Fruit fly (Drosophila melanogaster) whole organism: ENCODE results near the gene CG34462.

Experiments
- CG8478 ChIP-seq: fragments of >200 bp; optimal IDR thresholded peaks from 2 replicates; lab custom pipeline; 2018; ENCODE audit warnings: inconsistent platforms
- Dll ChIP-seq: fragments of >200 bp; optimal IDR thresholded peaks from 2 replicates; lab custom pipeline; 2017
- EcR ChIP-seq, 2 experiments: fragments of >200 bp; optimal IDR thresholded peaks; 2 replicates each; lab custom pipeline; 2017; ENCODE audit warnings: missing biosample characterization in 2 of 2, missing genetic modification characterization in 2 of 2, missing genetic modification reagents in 2 of 2
- pan ChIP-seq: fragments of >200 bp; optimal IDR thresholded peaks from 2 replicates; lab custom pipeline; 2017
- psq ChIP-seq: fragments of >200 bp; optimal IDR thresholded peaks from 2 replicates; lab custom pipeline; 2017
- usp ChIP-seq: fragments of >200 bp; optimal IDR thresholded peaks from 2 replicates; lab custom pipeline; 2017; ENCODE audit warnings: missing biosample characterization, missing genetic modification characterization, mixed read lengths

The CG34462 gene

dm6 chr3L:8358776-8359455 lies 30.5 kb downstream of the CG34462 start:
- TF ChIP-seq pan (lab: Kevin White, UChicago), result no peak
- no peak for TF ChIP-seq psq (lab: Kevin White, UChicago)
- TF ChIP-seq CG8478 (lab: Kevin White, UChicago), result no peak

- TF ChIP-seq psq (lab: Kevin White, UChicago) (no peak), EcR (GFP tag; optimal IDR thresholded peaks at IDR 0.05; lab: Kevin White, UChicago) (no peak), Dll (lab: Kevin White, UChicago) (no peak), CG8478 (lab: Kevin White, UChicago) (no peak), pan (lab: Kevin White, UChicago) (no peak), usp (no peak)
These were observed 31.8 kb downstream of the CG34462 start for dm6 chr3L:8360063-8360642.

dm6 chr3L:8360643-8361110 lies 32.3 kb downstream of the CG34462 start, which contains the start of gene Idh:
TSS of gene Idh (minus strand) at chr3L:8360906.
- no peak for TF ChIP-seq EcR (GFP tag; optimal IDR thresholded peaks at IDR 0.05; lab: Kevin White, UChicago)
- TF ChIP-seq CG8478 (lab: Kevin White, UChicago), result no peak
- no peak for TF ChIP-seq usp
- TF ChIP-seq psq (lab: Kevin White, UChicago), result no peak
- TF ChIP-seq pan (lab: Kevin White, UChicago), result no peak
- no peak for TF ChIP-seq Dll (lab: Kevin White, UChicago)

dm6 chr3L:8363266-8363665 lies 34.9 kb downstream of the CG34462 start:
- TF ChIP-seq CG8478 (lab: Kevin White, UChicago) (no peak), EcR (GFP tag; optimal IDR thresholded peaks at IDR 0.05; lab: Kevin White, UChicago) (no peak), Dll (lab: Kevin White, UChicago) (no peak), psq (lab: Kevin White, UChicago) (no peak), pan (lab: Kevin White, UChicago) (no peak), usp (no peak)

dm6 chr3L:8368694-8369344 lies 40.4 kb downstream of the CG34462 start:
- TF ChIP-seq Dll (lab: Kevin White, UChicago) (no peak), pan (lab: Kevin White, UChicago) (no peak), psq (lab: Kevin White, UChicago) (no peak), CG8478 (lab: Kevin White, UChicago) (no peak), EcR (GFP tag; optimal IDR thresholded peaks at IDR 0.05; lab: Kevin White, UChicago) (peak in 1 of 2 experiments; percentile 9), usp (no peak)

- TF ChIP-seq EcR (GFP tag; optimal IDR thresholded peaks at IDR 0.05; lab: Kevin White, UChicago) (no peak), psq (lab: Kevin White, UChicago) (no peak), Dll (lab: Kevin White, UChicago) (no peak), usp (no peak), pan (lab: Kevin White, UChicago) (no peak), CG8478 (lab: Kevin White, UChicago) (no peak)
These were observed 41.1 kb downstream of the CG34462 start for dm6 chr3L:8369456-8369855.

dm6 chr3L:8370922-8371321 lies 42.5 kb downstream of the CG34462 start:
- TF ChIP-seq CG8478 (lab: Kevin White, UChicago) (no peak), usp (no peak), Dll (lab: Kevin White, UChicago) (no peak), psq (lab: Kevin White, UChicago) (no peak), pan (lab: Kevin White, UChicago) (no peak), EcR (GFP tag; optimal IDR thresholded peaks at IDR 0.05; lab: Kevin White, UChicago) (no peak)

- TF ChIP-seq usp (no peak), Dll (lab: Kevin White, UChicago) (no peak)
These were observed 43.2 kb downstream of the CG34462 start for dm6 chr3L:8371538-8371937.

dm6 chr3L:8372035-8372434 lies 43.7 kb downstream of the CG34462 start, which contains the start of gene ImpE1:
TSS of gene ImpE1 (plus strand) at chr3L:8372405.
- TF ChIP-seq usp (no peak), psq (lab: Kevin White, UChicago) (no peak), Dll (lab: Kevin White, UChicago) (peak; percentile 2), CG8478 (lab: Kevin White, UChicago) (no peak)

dm6 chr3L:8374107-8374506 lies 45.7 kb downstream of the CG34462 start:
- TF ChIP-seq usp, result no peak
- TF ChIP-seq psq (lab: Kevin White, UChicago), result no peak
- no peak for TF ChIP-seq pan (lab: Kevin White, UChicago)
- TF ChIP-seq EcR (GFP tag; optimal IDR thresholded peaks at IDR 0.05; lab: Kevin White, UChicago), result no peak
- no peak for TF ChIP-seq CG8478 (lab: Kevin White, UChicago)
- no peak for TF ChIP-seq Dll (lab: Kevin White, UChicago)

dm6 chr3L:8379161-8379560 lies 50.8 kb downstream of the CG34462 start:
- TF ChIP-seq CG8478 (lab: Kevin White, UChicago), result no peak
